Worm (Caenorhabditis elegans): Measurements from ENCODE around the gene F39G3.3.

F39G3.3 gene

DNA sequence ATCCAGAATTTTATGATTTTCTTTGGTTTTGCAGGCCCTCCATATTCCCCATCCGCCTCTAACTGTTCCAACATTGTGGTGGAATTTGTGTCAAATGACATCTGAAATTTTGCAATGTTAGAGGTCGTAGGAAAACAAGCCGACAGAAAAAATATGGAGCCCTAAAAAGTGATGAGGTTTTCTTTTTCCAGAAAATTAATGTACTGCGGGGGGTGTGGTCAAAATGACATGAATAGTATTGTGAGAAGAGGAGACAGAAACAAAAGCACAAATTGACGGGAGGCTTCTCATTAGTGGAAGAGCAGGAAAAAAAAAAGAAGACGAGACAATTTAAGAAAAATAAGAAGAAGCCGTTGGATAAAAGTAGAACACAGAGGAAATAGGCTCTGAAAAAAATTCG lies 31.5 kb upstream of the F39G3.3 start, which contains the start of gene ZC266.1:
TSS of gene ZC266.1 (minus strand) at position 101 of the 400 bp plus-strand sequence.
- TF ChIP-seq zag-1 (tag; optimal IDR thresholded peaks at IDR 0.05) (no peak), attf-4 (tag; optimal IDR thresholded peaks at IDR 0.05) (no peak), R02D3.7 (tag; optimal IDR thresholded peaks at IDR 0.05) (no peak), lin-29 (GFP tag; IDR thresholded peaks at IDR 0.05) (no peak), daf-19 (GFP tag; conservative IDR thresholded peaks at IDR 0.05) (no peak), nhr-237 (tag; optimal IDR thresholded peaks at IDR 0.05) (no peak), egl-27 (tag; optimal IDR thresholded peaks at IDR 0.05) (no peak), spr-1 (tag; optimal IDR thresholded peaks at IDR 0.05) (no peak), dve-1 (tag; optimal IDR thresholded peaks at IDR 0.05; ENCODE audit: insufficient read depth) (no peak), F10B5.3 (tag; optimal IDR thresholded peaks at IDR 0.05) (no peak), nhr-41 (GFP tag; IDR thresholded peaks at IDR 0.05) (no peak), duxl-1 (tag; optimal IDR thresholded peaks at IDR 0.05; ENCODE audit: poor library complexity) (no peak), T20F7.1 (GFP tag; optimal IDR thresholded peaks at IDR 0.05) (no peak), unc-62 (GFP tag; optimal IDR thresholded peaks at IDR 0.05 in 1 of 2) (no peak), unc-62 (tag; optimal IDR thresholded peaks at IDR 0.05) (no peak), egl-43 (GFP tag; IDR thresholded peaks at IDR 0.05) (no peak), hlh-11 (tag; optimal IDR thresholded peaks at IDR 0.05) (no peak), skn-1 (tag; optimal IDR thresholded peaks at IDR 0.05) (no peak), nhr-25 (tag; optimal IDR thresholded peaks at IDR 0.05; ENCODE audit: borderline replicate concordance, insufficient read depth) (no peak), mdl-1 (tag; optimal IDR thresholded peaks at IDR 0.05) (no peak)

DNA sequence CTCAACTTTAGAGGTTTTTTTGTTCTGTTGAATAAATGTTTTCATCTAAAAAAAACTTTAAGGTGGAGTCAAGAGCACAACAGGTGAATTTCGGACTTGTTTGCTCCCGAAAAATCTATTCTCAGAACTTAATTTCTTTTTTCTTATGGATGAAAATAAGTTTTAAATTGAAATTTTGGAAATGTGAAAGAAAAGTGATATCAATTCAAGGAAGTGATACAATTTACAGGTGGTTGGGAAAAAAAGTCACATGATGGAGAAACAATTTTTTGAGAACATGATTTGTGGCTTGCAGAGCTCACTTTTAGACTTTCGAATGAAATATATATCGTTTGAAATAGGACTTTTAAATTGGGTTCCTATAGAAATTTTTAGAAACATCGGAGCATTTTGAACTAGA lies 24.1 kb upstream of the F39G3.3 start:
- TF ChIP-seq aha-1 (tag): no peak
- no peak for TF ChIP-seq sdz-12 (GFP tag; optimal IDR thresholded peaks at IDR 0.05)
- no peak for TF ChIP-seq lin-39 (tag; optimal IDR thresholded peaks at IDR 0.05)
- TF ChIP-seq arid-1 (GFP tag; conservative IDR thresholded peaks at IDR 0.05): no peak

DNA sequence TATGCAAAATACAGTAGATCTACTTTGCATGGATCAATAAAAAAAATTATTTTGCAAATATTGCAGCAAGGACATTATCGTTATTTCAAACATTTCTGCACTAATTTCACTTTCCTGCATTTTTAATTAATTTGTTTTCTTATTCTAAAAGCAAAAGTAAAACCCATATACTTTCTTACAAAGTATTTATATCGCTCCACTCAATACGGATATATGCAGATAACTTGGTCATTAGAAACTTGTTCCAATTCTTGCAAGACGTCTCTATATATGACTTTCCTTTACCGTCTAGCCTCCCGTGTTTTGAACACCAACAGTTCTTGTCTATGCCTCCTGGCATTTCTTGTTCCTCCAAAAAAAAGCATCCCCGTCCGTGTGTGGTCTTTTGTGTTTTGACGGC lies 21.2 kb upstream of the F39G3.3 start, which contains the start of gene oac-24:
TSS of gene oac-24 (plus strand) at position 301 of the 400 bp plus-strand sequence.
- TF ChIP-seq dpl-1 (GFP tag; optimal IDR thresholded peaks at IDR 0.05): no peak
- no peak for TF ChIP-seq Y48G9A.11 (GFP tag; IDR thresholded peaks at IDR 0.05)
- no peak for TF ChIP-seq lin-1 (GFP tag; IDR thresholded peaks at IDR 0.05)
- no peak for TF ChIP-seq aly-2 (tag; optimal IDR thresholded peaks at IDR 0.05)
- no peak for TF ChIP-seq nhr-237 (tag; optimal IDR thresholded peaks at IDR 0.05)
- no peak for TF ChIP-seq ces-1 (GFP tag; optimal IDR thresholded peaks at IDR 0.05)
- TF ChIP-seq unc-62 (GFP tag; optimal IDR thresholded peaks at IDR 0.05 in 1 of 2): no peak
- no peak for TF ChIP-seq unc-62 (tag; optimal IDR thresholded peaks at IDR 0.05)
- TF ChIP-seq attf-4 (tag; optimal IDR thresholded peaks at IDR 0.05): no peak
- no peak for TF ChIP-seq spr-3 (GFP tag; optimal IDR thresholded peaks at IDR 0.05)
- TF ChIP-seq daf-12 (tag; optimal IDR thresholded peaks at IDR 0.05): no peak
- TF ChIP-seq nhr-48 (tag; optimal IDR thresholded peaks at IDR 0.05): no peak
- no peak for TF ChIP-seq nhr-102 (tag; optimal IDR thresholded peaks at IDR 0.05)
- no peak for TF ChIP-seq ceh-62 (tag; optimal IDR thresholded peaks at IDR 0.05)

DNA sequence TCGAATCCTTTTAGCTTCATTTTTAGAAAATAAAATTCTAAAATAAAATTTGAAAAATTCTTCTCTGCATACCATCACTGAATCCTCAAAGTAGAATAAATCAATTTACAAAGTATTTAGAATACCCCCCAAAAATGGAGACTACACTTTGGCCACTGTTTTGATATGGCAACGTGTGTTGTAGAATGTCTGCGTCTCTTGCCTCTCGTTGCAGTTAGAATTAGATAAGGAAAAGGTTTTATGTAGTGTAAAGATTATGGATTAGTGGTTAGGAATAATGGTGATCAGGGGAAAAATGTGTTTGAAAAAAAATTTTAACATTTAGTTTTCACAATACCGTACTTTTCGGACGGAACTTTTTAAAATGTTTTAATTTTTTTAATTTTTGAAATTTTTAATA lies 11.7 kb upstream of the F39G3.3 start, which contains the start of gene prx-6:
TSS of gene prx-6 (minus strand) at position 129 of the 400 bp plus-strand sequence.
- no peak for TF ChIP-seq nhr-102 (tag; optimal IDR thresholded peaks at IDR 0.05)
- peak; percentile 75 for TF ChIP-seq dve-1 (tag; optimal IDR thresholded peaks at IDR 0.05; ENCODE audit: insufficient read depth)
- no peak for TF ChIP-seq nhr-10 (tag; optimal IDR thresholded peaks at IDR 0.05)
- no peak for TF ChIP-seq fos-1 (tag; optimal IDR thresholded peaks at IDR 0.05)
- peak; percentile 50 for TF ChIP-seq dmd-6 (GFP tag; IDR thresholded peaks at IDR 0.05)
- TF ChIP-seq pqm-1 (tag; optimal IDR thresholded peaks at IDR 0.05): peak; percentile 56
- no peak for TF ChIP-seq ceh-44 (GFP tag; IDR thresholded peaks at IDR 0.05)
- peak; percentile 61 for TF ChIP-seq aha-1 (tag)
- TF ChIP-seq ZK546.5 (tag; optimal IDR thresholded peaks at IDR 0.05): no peak
- peak; percentile 92 for TF ChIP-seq nhr-28 (tag; optimal IDR thresholded peaks at IDR 0.05)
- TF ChIP-seq mxl-3 (GFP tag; optimal IDR thresholded peaks at IDR 0.05): peak; percentile 30
- peak in 1 of 2 experiments; percentile 29 for TF ChIP-seq mdl-1 (tag; optimal IDR thresholded peaks at IDR 0.05)
- TF ChIP-seq hif-1 (tag; optimal IDR thresholded peaks at IDR 0.05): no peak
- TF ChIP-seq nhr-41 (GFP tag; IDR thresholded peaks at IDR 0.05): no peak
- no peak for TF ChIP-seq ces-1 (GFP tag; optimal IDR thresholded peaks at IDR 0.05)
- no peak for TF ChIP-seq daf-16 (GFP tag; optimal IDR thresholded peaks at IDR 0.05)
- peak; percentile 35 for TF ChIP-seq daf-16 (tag; optimal IDR thresholded peaks at IDR 0.05)

Measured in whole organism, L4 larva.